Fruit fly (Drosophila melanogaster) whole organism, adult: ENCODE results near the gene Cyp4e3.

ENCODE experiments used
- CG11617 ChIP-seq: fragments of 200-800 bp; sonication (Bioruptor generic); optimal IDR thresholded peaks from 2 replicates; lab custom pipeline; 2017; ENCODE audit warnings: mild to moderate bottlenecking, missing biosample characterization, missing genetic modification reagents, missing genetic modification characterization
- CG12768 ChIP-seq: fragments of 200-800 bp; sonication (Bioruptor generic); optimal IDR thresholded peaks from 2 replicates; lab custom pipeline; 2017; ENCODE audit warnings: missing biosample characterization, missing genetic modification characterization, mild to moderate bottlenecking, moderate library complexity, missing genetic modification reagents
- CG14711 ChIP-seq: fragments of 200-800 bp; sonication (Bioruptor generic); optimal IDR thresholded peaks from 2 replicates; lab custom pipeline; 2018; ENCODE audit warnings: missing biosample characterization, mild to moderate bottlenecking, missing genetic modification characterization, moderate library complexity
- CG1620 ChIP-seq: fragments of 200-800 bp; sonication (Bioruptor generic); optimal IDR thresholded peaks from 2 replicates; lab custom pipeline; 2016; ENCODE audit warnings: missing biosample characterization, missing genetic modification characterization
- CG33017 ChIP-seq: fragments of 200-800 bp; sonication (Bioruptor generic); optimal IDR thresholded peaks from 2 replicates; lab custom pipeline; 2018; ENCODE audit warnings: missing biosample characterization, mild to moderate bottlenecking, missing genetic modification characterization, moderate library complexity
- CG5204 ChIP-seq: fragments of 200-800 bp; sonication (Bioruptor generic); optimal IDR thresholded peaks from 2 replicates; lab custom pipeline; 2016; ENCODE audit warnings: missing biosample characterization, missing genetic modification characterization
- CG7045 ChIP-seq: fragments of 200-800 bp; sonication (Bioruptor generic); optimal IDR thresholded peaks from 2 replicates; lab custom pipeline; 2017; ENCODE audit warnings: missing biosample characterization, mild to moderate bottlenecking, missing genetic modification characterization
- CG7101 ChIP-seq: fragments of 200-800 bp; sonication (Bioruptor generic); optimal IDR thresholded peaks from 2 replicates; lab custom pipeline; 2018; ENCODE audit warnings: missing biosample characterization, mild to moderate bottlenecking, missing genetic modification characterization, moderate library complexity
- Clk ChIP-seq: fragments of 200-800 bp; sonication (Bioruptor generic); optimal IDR thresholded peaks from 2 replicates; lab custom pipeline; 2017; ENCODE audit warnings: missing biosample characterization, missing genetic modification characterization
- Crg-1 ChIP-seq: fragments of 200-800 bp; sonication (Bioruptor generic); optimal IDR thresholded peaks from 2 replicates; lab custom pipeline; 2016; ENCODE audit warnings: missing biosample characterization, missing genetic modification characterization
- Hr96 ChIP-seq: fragments of 200-800 bp; sonication (Bioruptor generic); optimal IDR thresholded peaks from 2 replicates; lab custom pipeline; 2016; ENCODE audit warnings: missing biosample characterization, missing genetic modification characterization
- Mnt ChIP-seq: fragments of 200-800 bp; sonication (Bioruptor generic); optimal IDR thresholded peaks from 2 replicates; lab custom pipeline; 2016; ENCODE audit warnings: missing biosample characterization, mild to moderate bottlenecking, missing genetic modification characterization
- bab1 ChIP-seq: fragments of 200-800 bp; sonication (Bioruptor generic); optimal IDR thresholded peaks from 3 replicates; lab custom pipeline; 2019; ENCODE audit warnings: missing biosample characterization, mild to moderate bottlenecking, missing genetic modification characterization, moderate library complexity
- cic ChIP-seq: fragments of 200-800 bp; sonication (Bioruptor generic); optimal IDR thresholded peaks from 2 replicates; lab custom pipeline; 2017; ENCODE audit warnings: missing biosample characterization, mild to moderate bottlenecking, missing genetic modification characterization, moderate library complexity
- cnc ChIP-seq, 2 experiments: fragments of >200 bp; optimal IDR thresholded peaks; 2 replicates each; lab custom pipeline; 2017
- kay ChIP-seq: fragments of 200-800 bp; sonication (Bioruptor generic); peaks from one replicate; lab custom pipeline; 2016; ENCODE audit warnings: missing biosample characterization, missing genetic modification characterization, borderline replicate concordance
- ovo ChIP-seq: fragments of 200-800 bp; sonication (Bioruptor generic); optimal IDR thresholded peaks from 2 replicates; lab custom pipeline; 2016; ENCODE audit warnings: missing biosample characterization, missing genetic modification characterization
- pad ChIP-seq: fragments of 200-800 bp; sonication (Bioruptor generic); optimal IDR thresholded peaks from 3 replicates; lab custom pipeline; 2017; ENCODE audit warnings: missing biosample characterization, missing genetic modification characterization, mild to moderate bottlenecking, moderate library complexity, missing genetic modification reagents
- tj ChIP-seq: fragments of 200-800 bp; sonication (Bioruptor generic); optimal IDR thresholded peaks from 3 replicates; lab custom pipeline; 2017; ENCODE audit warnings: missing biosample characterization, mild to moderate bottlenecking, missing genetic modification characterization, moderate library complexity
- toe ChIP-seq: fragments of 200-800 bp; sonication (Bioruptor generic); optimal IDR thresholded peaks from 2 replicates; lab custom pipeline; 2016; ENCODE audit warnings: missing biosample characterization, missing genetic modification characterization

Gene Cyp4e3

dm6 chr2L:9707514-9708094 lies 42.3 kb downstream of the Cyp4e3 start:
- TF ChIP-seq bab1 (no peak), kay (GFP tag; lab: Kevin White, UChicago) (peak; percentile 77), CG7101 (tag; lab: Kevin White, UChicago) (peak; percentile 18), Hr96 (GFP tag; lab: Kevin White, UChicago) (no peak)

dm6 chr2L:9707103-9707502 lies 42.8 kb downstream of the Cyp4e3 start:
- TF ChIP-seq CG33017 (tag; lab: Kevin White, UChicago), result no peak
- TF ChIP-seq CG1620 (GFP tag; lab: Kevin White, UChicago), result no peak
- TF ChIP-seq Crg-1 (GFP tag; lab: Kevin White, UChicago), result no peak
- TF ChIP-seq CG11617 (GFP tag; lab: Kevin White, UChicago), result no peak
- TF ChIP-seq CG5204 (GFP tag; lab: Kevin White, UChicago), result no peak
- no peak for TF ChIP-seq Clk
- no peak for TF ChIP-seq kay (GFP tag; lab: Kevin White, UChicago)
- no peak for TF ChIP-seq toe (GFP tag; lab: Kevin White, UChicago)
- TF ChIP-seq CG12768 (GFP tag; lab: Kevin White, UChicago), result no peak
- no peak for TF ChIP-seq CG14711
- TF ChIP-seq Mnt, result no peak
- TF ChIP-seq CG7045 (GFP tag; lab: Kevin White, UChicago), result no peak
- no peak for TF ChIP-seq ovo (GFP tag; lab: Kevin White, UChicago)
- TF ChIP-seq CG7101 (tag; lab: Kevin White, UChicago), result no peak
- no peak for TF ChIP-seq tj (GFP tag; lab: Kevin White, UChicago)
- TF ChIP-seq cic (GFP tag; lab: Kevin White, UChicago), result no peak
- no peak for TF ChIP-seq pad (GFP tag; lab: Kevin White, UChicago)
- no peak for TF ChIP-seq bab1
- TF ChIP-seq cnc (optimal IDR thresholded peaks at IDR 0.05; lab: Kevin White, UChicago), result no peak

dm6 chr2L:9705872-9706317 lies 44.0 kb downstream of the Cyp4e3 start, which contains the start of gene CG31710:
CG31710 (minus strand) TSS chr2L:9705954.
- TF ChIP-seq CG7045 (GFP tag; lab: Kevin White, UChicago) (no peak), Hr96 (GFP tag; lab: Kevin White, UChicago) (no peak), Mnt (peak; percentile 87), Clk (no peak), ovo (GFP tag; lab: Kevin White, UChicago) (no peak), tj (GFP tag; lab: Kevin White, UChicago) (peak; percentile 1), cic (GFP tag; lab: Kevin White, UChicago) (peak; percentile 24)

- TF ChIP-seq CG12768 (GFP tag; lab: Kevin White, UChicago) (peak; percentile 24), CG7101 (tag; lab: Kevin White, UChicago) (no peak), tj (GFP tag; lab: Kevin White, UChicago) (peak; percentile 51)
Measured at dm6 chr2L:9705291-9705690, 44.6 kb downstream of the Cyp4e3 start.

- peak; percentile 35 for TF ChIP-seq tj (GFP tag; lab: Kevin White, UChicago)
- no peak for TF ChIP-seq ovo (GFP tag; lab: Kevin White, UChicago)
Measured at dm6 chr2L:9704343-9704742, 45.5 kb downstream of the Cyp4e3 start.

dm6 chr2L:9703000-9703399 lies 46.9 kb downstream of the Cyp4e3 start:
- TF ChIP-seq CG12768 (GFP tag; lab: Kevin White, UChicago) (peak; percentile 51), CG11617 (GFP tag; lab: Kevin White, UChicago) (no peak), CG33017 (tag; lab: Kevin White, UChicago) (peak; percentile 16), ovo (GFP tag; lab: Kevin White, UChicago) (no peak), cic (GFP tag; lab: Kevin White, UChicago) (peak; percentile 5)

dm6 chr2L:9700454-9700853 lies 49.4 kb downstream of the Cyp4e3 start, which contains the start of gene pelo:
pelo (plus strand) TSS chr2L:9700810.
- TF ChIP-seq CG11617 (GFP tag; lab: Kevin White, UChicago), result peak; percentile 75
- TF ChIP-seq Clk, result peak; percentile 35
- peak; percentile 56 for TF ChIP-seq cic (GFP tag; lab: Kevin White, UChicago)
- peak; percentile 40 for TF ChIP-seq tj (GFP tag; lab: Kevin White, UChicago)
- TF ChIP-seq CG5204 (GFP tag; lab: Kevin White, UChicago), result no peak
- TF ChIP-seq pad (GFP tag; lab: Kevin White, UChicago), result peak; percentile 50
- no peak for TF ChIP-seq CG1620 (GFP tag; lab: Kevin White, UChicago)
- TF ChIP-seq CG14711, result peak; percentile 52
- TF ChIP-seq toe (GFP tag; lab: Kevin White, UChicago), result no peak
- no peak for TF ChIP-seq ovo (GFP tag; lab: Kevin White, UChicago)
- peak; percentile 78 for TF ChIP-seq bab1
- peak; percentile 54 for TF ChIP-seq CG12768 (GFP tag; lab: Kevin White, UChicago)
- peak; percentile 43 for TF ChIP-seq Crg-1 (GFP tag; lab: Kevin White, UChicago)
- peak; percentile 75 for TF ChIP-seq CG7101 (tag; lab: Kevin White, UChicago)
- TF ChIP-seq CG7045 (GFP tag; lab: Kevin White, UChicago), result peak; percentile 66
- TF ChIP-seq kay (GFP tag; lab: Kevin White, UChicago), result no peak
- TF ChIP-seq CG33017 (tag; lab: Kevin White, UChicago), result peak; percentile 63
- peak; percentile 97 for TF ChIP-seq Mnt
